Fruit fly (Drosophila melanogaster): ENCODE results near the gene RnpS1.

Gene RnpS1

dm6 chr3R:9600558-9600959 lies 48.7 kb downstream of the RnpS1 start (continued):
- TF ChIP-seq CG15696 (tag; optimal IDR thresholded peaks at IDR 0.05) (peak; percentile 52), wek (GFP tag; optimal IDR thresholded peaks at IDR 0.05) (peak; percentile 31), en (GFP tag; optimal IDR thresholded peaks at IDR 0.05) (no peak), CTCF (GFP tag; optimal IDR thresholded peaks at IDR 0.05) (no peak), ci (GFP tag; IDR thresholded peaks at IDR 0.05) (no peak), E2f2 (GFP tag; IDR thresholded peaks at IDR 0.05) (no peak), CG4360 (GFP tag; IDR thresholded peaks at IDR 0.05) (no peak), NC2α (GFP tag; optimal IDR thresholded peaks at IDR 0.05) (no peak), Ada2b (GFP tag; IDR thresholded peaks at IDR 0.05) (no peak), CG31224 (GFP tag; IDR thresholded peaks at IDR 0.05) (0 out of 2 replicates have a peak, but pooled peaks have one; percentile 43), cad (GFP tag; optimal IDR thresholded peaks at IDR 0.05) (no peak), Scr (GFP tag; IDR thresholded peaks at IDR 0.05; ENCODE audit: partially characterized antibody) (no peak), Hr78 (GFP tag; optimal IDR thresholded peaks at IDR 0.05) (no peak), hbn (GFP tag; IDR thresholded peaks at IDR 0.05; ENCODE audit: partially characterized antibody) (no peak), Med (GFP tag) (peak; percentile 86), fd3F (GFP tag; optimal IDR thresholded peaks at IDR 0.05) (peak; percentile 32), dmrt11E (tag; optimal IDR thresholded peaks at IDR 0.05) (peak; percentile 39), zen (tag; optimal IDR thresholded peaks at IDR 0.05) (peak; percentile 6), ATbp (GFP tag; optimal IDR thresholded peaks at IDR 0.05) (peak; percentile 67), Ptx1 (GFP tag; IDR thresholded peaks at IDR 0.05) (peak; percentile 13; the same call in 1 of the 2 replicates), CG12236 (GFP tag; optimal IDR thresholded peaks at IDR 0.05) (no peak), nerfin-1 (tag; optimal IDR thresholded peaks at IDR 0.05) (peak; percentile 43), Xbp1 (GFP tag; optimal IDR thresholded peaks at IDR 0.05) (no peak), CG10209 (GFP tag; optimal IDR thresholded peaks at IDR 0.05) (peak; percentile 60), Adf1 (GFP tag; IDR thresholded peaks at IDR 0.05) (no peak), Hsf (GFP tag; optimal IDR thresholded peaks at IDR 0.05) (no peak), usp (GFP tag; optimal IDR thresholded peaks at IDR 0.05) (no peak), CG16813 (GFP tag; IDR thresholded peaks at IDR 0.05; ENCODE audit: partially characterized antibody) (no peak), tap (tag; optimal IDR thresholded peaks at IDR 0.05) (peak; percentile 30), CG12744 (GFP tag; optimal IDR thresholded peaks at IDR 0.05) (no peak), CG7271 (tag; optimal IDR thresholded peaks at IDR 0.05) (no peak), CG31441 (GFP tag; IDR thresholded peaks at IDR 0.05) (peak; percentile 50), crc (GFP tag; optimal IDR thresholded peaks at IDR 0.05) (no peak), shn (GFP tag; optimal IDR thresholded peaks at IDR 0.05) (no peak), Sox102F (GFP tag; optimal IDR thresholded peaks at IDR 0.05) (peak; percentile 23), YL-1 (GFP tag; optimal IDR thresholded peaks at IDR 0.05) (no peak), CG42726 (GFP tag; IDR thresholded peaks at IDR 0.05; ENCODE audit: partially characterized antibody) (no peak), CoRest (tag; optimal IDR thresholded peaks at IDR 0.05) (peak; percentile 50), Side (GFP tag; optimal IDR thresholded peaks at IDR 0.05) (no peak), CG12299 (tag; optimal IDR thresholded peaks at IDR 0.05) (no peak)

- TF ChIP-seq CG11560 (tag; IDR thresholded peaks at IDR 0.05) (no peak), z (GFP tag; IDR thresholded peaks at IDR 0.05) (no peak), CG12744 (GFP tag; optimal IDR thresholded peaks at IDR 0.05) (no peak), CG17912 (GFP tag; optimal IDR thresholded peaks at IDR 0.05) (no peak), run (tag; optimal IDR thresholded peaks at IDR 0.05) (no peak), Eip74EF (GFP tag; optimal IDR thresholded peaks at IDR 0.05) (no peak), Pdp1 (GFP tag; optimal IDR thresholded peaks at IDR 0.05) (peak in 1 of 2 experiments; percentile 90), CG2712 (tag; optimal IDR thresholded peaks at IDR 0.05) (no peak), CG34376 (GFP tag; optimal IDR thresholded peaks at IDR 0.05) (no peak), chinmo (GFP tag; IDR thresholded peaks at IDR 0.05; ENCODE audit: partially characterized antibody) (0 out of 4 replicates have a peak, but pooled peaks have one; percentile 62), Xbp1 (GFP tag; optimal IDR thresholded peaks at IDR 0.05) (no peak), ATbp (GFP tag; optimal IDR thresholded peaks at IDR 0.05) (no peak), E2f2 (GFP tag; IDR thresholded peaks at IDR 0.05) (no peak), kah (GFP tag; optimal IDR thresholded peaks at IDR 0.05) (peak; percentile 77), ems (GFP tag; optimal IDR thresholded peaks at IDR 0.05) (no peak), CoRest (tag; optimal IDR thresholded peaks at IDR 0.05) (no peak), stwl (tag; optimal IDR thresholded peaks at IDR 0.05) (no peak)
These were observed 50.1 kb downstream of the RnpS1 start for dm6 chr3R:9601949-9602348.
